Worm (Caenorhabditis elegans) whole organism, L1 larva: ENCODE measurements around the gene sbsp-1.

ENCODE experiments used
- F16B12.6 ChIP-seq: fragments of 150-350 bp; optimal IDR thresholded peaks from 2 replicates; lab custom pipeline; 2014; ENCODE audit warnings: missing biosample characterization, missing genetic modification characterization
- Y116A8C.19 ChIP-seq: sonication (generic microtip); optimal IDR thresholded peaks from 2 replicates; lab custom pipeline; 2016; ENCODE audit warnings: missing compliant biosample characterization, missing genetic modification characterization, borderline replicate concordance
- alr-1 ChIP-seq: fragments of 200-800 bp; sonication (Bioruptor generic); optimal IDR thresholded peaks from 2 replicates; lab custom pipeline; 2018; ENCODE audit warnings: borderline replicate concordance, mild to moderate bottlenecking, missing genetic modification characterization, missing compliant biosample characterization
- aly-2 ChIP-seq: fragments of 150-350 bp; optimal IDR thresholded peaks from 2 replicates; lab custom pipeline; 2014; ENCODE audit warnings: missing biosample characterization, missing genetic modification characterization
- ama-1 ChIP-seq: fragments of 150-350 bp; optimal IDR thresholded peaks from 2 replicates; lab custom pipeline; 2014
- ceh-8 ChIP-seq: fragments of 200-800 bp; sonication (Bioruptor generic); optimal IDR thresholded peaks from 2 replicates; lab custom pipeline; 2018; ENCODE audit warnings: mild to moderate bottlenecking, missing genetic modification characterization, moderate library complexity, missing compliant biosample characterization
- ceh-88 ChIP-seq: fragments of 200-800 bp; sonication (Bioruptor generic); IDR thresholded peaks from 2 replicates; pipeline ENCODE4 v1.3.6; 2022; ENCODE audit warnings: missing genetic modification characterization, missing compliant biosample characterization
- ceh-90 ChIP-seq: sonication (generic microtip); optimal IDR thresholded peaks from 2 replicates; lab custom pipeline; 2016; ENCODE audit warnings: missing genetic modification characterization, missing compliant biosample characterization
- ces-1 ChIP-seq: fragments of 150-350 bp; optimal IDR thresholded peaks from 2 replicates; lab custom pipeline; 2014; ENCODE audit warnings: missing biosample characterization, missing genetic modification reagents, missing genetic modification characterization
- dsc-1 ChIP-seq: sonication (generic microtip); optimal IDR thresholded peaks from 2 replicates; lab custom pipeline; 2016; ENCODE audit warnings: mild to moderate bottlenecking, missing genetic modification characterization, missing compliant biosample characterization
- efl-1 ChIP-seq, 4 experiments: fragments of 150-350 bp; optimal IDR thresholded peaks in 3 of 4; peaks in 1 of 4; 1 replicate in 1 of 4; 2 replicates in 3 of 4; lab custom pipeline; 2014; ENCODE audit warnings: missing biosample characterization in 2 of 4, missing genetic modification characterization in 2 of 4, missing genetic modification reagents in 2 of 4
- egl-13 ChIP-seq: sonication (generic microtip); optimal IDR thresholded peaks from 2 replicates; lab custom pipeline; 2016; ENCODE audit warnings: missing genotype, missing genetic modification reagents, missing genetic modification characterization, missing compliant biosample characterization
- egl-27 ChIP-seq, 2 experiments: fragments of 150-350 bp in 1 of 2; sonication (generic microtip); optimal IDR thresholded peaks; 3 replicates each; lab custom pipeline; 2017 to 2018; ENCODE audit warnings: missing biosample characterization in 2 of 2, missing genetic modification characterization in 2 of 2, missing genetic modification reagents in 2 of 2
- elt-3 ChIP-seq, 6 experiments: fragments of 150-350 bp in 1 of 6; sonication (generic microtip); optimal IDR thresholded peaks; 2 replicates each; lab custom pipeline; 2017 to 2018; ENCODE audit warnings: missing biosample characterization in 6 of 6, missing genetic modification characterization in 6 of 6, inconsistent platforms in 1 of 6
- ets-5 ChIP-seq: fragments of 200-800 bp; sonication (Bioruptor generic); IDR thresholded peaks from 2 replicates; pipeline ENCODE4 v1.3.6; 2022; ENCODE audit warnings: missing genetic modification characterization, missing compliant biosample characterization
- fkh-4 ChIP-seq: sonication (generic microtip); optimal IDR thresholded peaks from 2 replicates; lab custom pipeline; 2016; ENCODE audit warnings: missing compliant biosample characterization, missing genetic modification characterization, borderline replicate concordance
- fos-1 ChIP-seq: fragments of 150-350 bp; optimal IDR thresholded peaks from 2 replicates; lab custom pipeline; 2014; ENCODE audit warnings: missing biosample characterization, missing genetic modification characterization
- grh-1 ChIP-seq: fragments of 200-800 bp; sonication (Bioruptor generic); IDR thresholded peaks from 2 replicates; pipeline ENCODE4 v1.3.6; 2022; ENCODE audit warnings: missing genetic modification reagents, missing genetic modification characterization, missing compliant biosample characterization
- hlh-17 ChIP-seq: fragments of 200-800 bp; sonication (Bioruptor generic); optimal IDR thresholded peaks from 2 replicates; lab custom pipeline; 2018; ENCODE audit warnings: missing genetic modification characterization, mild to moderate bottlenecking, missing compliant biosample characterization, moderate library complexity, borderline replicate concordance
- hlh-4 ChIP-seq: sonication (generic microtip); optimal IDR thresholded peaks from 2 replicates; lab custom pipeline; 2016; ENCODE audit warnings: mild to moderate bottlenecking, missing genetic modification characterization, missing compliant biosample characterization
- hpl-2 ChIP-seq: fragments of 150-350 bp; optimal IDR thresholded peaks from 2 replicates; lab custom pipeline; 2014; ENCODE audit warnings: missing biosample characterization, missing genetic modification reagents, missing genetic modification characterization
- irx-1 ChIP-seq: sonication (generic microtip); optimal IDR thresholded peaks from 2 replicates; lab custom pipeline; 2016; ENCODE audit warnings: missing genetic modification characterization, missing compliant biosample characterization
- isw-1 ChIP-seq: fragments of 200-800 bp; sonication (Bioruptor generic); IDR thresholded peaks from 2 replicates; pipeline ENCODE4 v1.3.6; 2022; ENCODE audit warnings: missing genetic modification characterization, missing compliant biosample characterization
- lin-13 ChIP-seq: fragments of 150-350 bp; optimal IDR thresholded peaks from 2 replicates; lab custom pipeline; 2014; ENCODE audit warnings: missing biosample characterization, missing genetic modification reagents, missing genetic modification characterization
- lin-14 ChIP-seq: fragments of 200-800 bp; sonication (Bioruptor generic); optimal IDR thresholded peaks from 2 replicates; lab custom pipeline; 2018; ENCODE audit warnings: mild to moderate bottlenecking, missing genetic modification characterization, moderate library complexity, missing compliant biosample characterization
- lin-15B ChIP-seq: fragments of 150-350 bp; sonication (generic microtip); optimal IDR thresholded peaks from 3 replicates; lab custom pipeline; 2014; ENCODE audit warnings: missing biosample characterization, missing genetic modification characterization
- lin-35 ChIP-seq, 2 experiments: fragments of 150-350 bp; optimal IDR thresholded peaks; 2 replicates each; lab custom pipeline; 2014; ENCODE audit warnings: missing biosample characterization in 2 of 2, missing genetic modification characterization in 2 of 2, missing genetic modification reagents in 2 of 2
- lin-39 ChIP-seq: fragments of 150-350 bp; optimal IDR thresholded peaks from 2 replicates; lab custom pipeline; 2014; ENCODE audit warnings: missing biosample characterization, missing genetic modification reagents, missing genetic modification characterization
- lir-3 ChIP-seq: sonication (generic microtip); optimal IDR thresholded peaks from 2 replicates; lab custom pipeline; 2016; ENCODE audit warnings: mild to moderate bottlenecking, missing genetic modification characterization, moderate library complexity, missing compliant biosample characterization; ENCODE audit not compliant: poor library complexity
- mab-9 ChIP-seq: fragments of 200-800 bp; sonication (Bioruptor generic); IDR thresholded peaks from 2 replicates; pipeline ENCODE4 v1.3.6; 2022; ENCODE audit warnings: missing genetic modification reagents, missing genetic modification characterization, missing compliant biosample characterization
- mdl-1 ChIP-seq, 2 experiments: fragments of 150-350 bp; optimal IDR thresholded peaks; 2 replicates each; lab custom pipeline; 2014 to 2017; ENCODE audit warnings: missing biosample characterization in 2 of 2, missing genetic modification characterization in 2 of 2, inconsistent platforms in 1 of 2
- nhr-19 ChIP-seq: fragments of 200-800 bp; sonication (Bioruptor generic); conservative IDR thresholded peaks from 2 replicates; pipeline ENCODE4 v1.3.6; 2022; ENCODE audit warnings: missing genetic modification characterization, missing compliant biosample characterization
- nhr-20 ChIP-seq: sonication (generic microtip); optimal IDR thresholded peaks from 2 replicates; lab custom pipeline; 2016; ENCODE audit warnings: mild to moderate bottlenecking, missing genetic modification characterization, missing compliant biosample characterization
- nhr-237 ChIP-seq: fragments of 150-350 bp; optimal IDR thresholded peaks from 2 replicates; lab custom pipeline; 2014; ENCODE audit warnings: missing biosample characterization, missing genetic modification characterization
- nhr-76 ChIP-seq: sonication (generic microtip); optimal IDR thresholded peaks from 2 replicates; lab custom pipeline; 2017; ENCODE audit warnings: missing biosample characterization, missing genetic modification characterization
- nhr-85 ChIP-seq: sonication (generic microtip); peaks from one replicate; lab custom pipeline; 2016; ENCODE audit warnings: missing genetic modification characterization, inconsistent platforms, missing compliant biosample characterization
- pag-3 ChIP-seq: sonication (generic microtip); optimal IDR thresholded peaks from 2 replicates; lab custom pipeline; 2017; ENCODE audit warnings: missing genetic modification characterization, mild to moderate bottlenecking, missing compliant biosample characterization, antibody characterized with exemption, borderline replicate concordance; ENCODE audit not compliant: insufficient read depth
- rnt-1 ChIP-seq: sonication (generic microtip); optimal IDR thresholded peaks from 2 replicates; lab custom pipeline; 2016; ENCODE audit warnings: mild to moderate bottlenecking, missing genetic modification characterization, moderate library complexity, missing compliant biosample characterization
- snpc-4 ChIP-seq: fragments of 150-350 bp; optimal IDR thresholded peaks from 2 replicates; lab custom pipeline; 2014; ENCODE audit warnings: missing biosample characterization, missing genetic modification characterization
- snu-23 ChIP-seq: sonication (generic microtip); optimal IDR thresholded peaks from 2 replicates; lab custom pipeline; 2016; ENCODE audit warnings: missing genetic modification characterization, missing compliant biosample characterization
- sox-4 ChIP-seq: sonication (generic microtip); optimal IDR thresholded peaks from 2 replicates; lab custom pipeline; 2016; ENCODE audit warnings: missing genetic modification characterization, missing compliant biosample characterization
- sup-37 ChIP-seq: fragments of 200-800 bp; sonication (Bioruptor generic); optimal IDR thresholded peaks from 2 replicates; lab custom pipeline; 2018; ENCODE audit warnings: mild to moderate bottlenecking, missing genetic modification characterization, missing compliant biosample characterization
- tbx-2 ChIP-seq: sonication (generic microtip); optimal IDR thresholded peaks from 2 replicates; lab custom pipeline; 2016; ENCODE audit warnings: missing genetic modification characterization, missing compliant biosample characterization
- unc-130 ChIP-seq: fragments of 150-350 bp; optimal IDR thresholded peaks from 2 replicates; lab custom pipeline; 2017; ENCODE audit warnings: missing biosample characterization, missing genetic modification characterization, inconsistent platforms
- unc-86 ChIP-seq: sonication (generic microtip); optimal IDR thresholded peaks from 2 replicates; lab custom pipeline; 2016; ENCODE audit warnings: missing genetic modification characterization, missing compliant biosample characterization
- unc-98 ChIP-seq: fragments of 200-800 bp; sonication (Bioruptor generic); IDR thresholded peaks from 2 replicates; pipeline ENCODE4 v1.3.6; 2022; ENCODE audit warnings: missing genetic modification characterization, missing compliant biosample characterization
- vab-15 ChIP-seq: sonication (generic microtip); optimal IDR thresholded peaks from 2 replicates; lab custom pipeline; 2017; ENCODE audit warnings: missing genotype, mild to moderate bottlenecking, missing genetic modification characterization, missing compliant biosample characterization
- xbp-1 ChIP-seq: sonication (generic microtip); optimal IDR thresholded peaks from 2 replicates; lab custom pipeline; 2016; ENCODE audit warnings: missing genetic modification characterization, missing compliant biosample characterization
- zip-4 ChIP-seq: fragments of 200-800 bp; sonication (Bioruptor generic); optimal IDR thresholded peaks from 2 replicates; lab custom pipeline; 2018; ENCODE audit warnings: mild to moderate bottlenecking, missing genetic modification characterization, moderate library complexity, missing compliant biosample characterization

sbsp-1 gene

DNA sequence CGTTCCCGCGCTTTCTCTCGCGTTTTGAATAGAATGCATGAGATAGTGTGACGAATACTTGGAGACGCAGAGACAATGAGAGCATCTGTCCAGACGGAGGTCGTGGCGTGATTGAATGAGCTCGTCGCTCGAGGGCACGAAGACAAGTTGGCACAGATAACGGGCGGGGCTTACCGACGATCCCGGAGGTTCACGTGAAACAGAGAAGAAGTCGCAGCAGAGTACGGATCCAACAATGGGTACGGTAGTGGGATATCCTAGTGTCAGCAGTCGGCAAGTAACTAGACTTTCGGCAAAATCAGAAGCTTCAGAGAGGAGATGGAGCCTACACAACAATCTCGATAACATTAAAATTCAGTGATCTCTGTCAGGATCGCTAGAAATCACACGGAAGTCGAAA lies 13.0 kb upstream of the sbsp-1 start (continued):
- TF ChIP-seq ces-1 (no peak), rnt-1 (tag; lab: Kevin White, UChicago) (peak; percentile 83), lin-15B (no peak), F16B12.6 (tag; lab: Kevin White, UChicago) (no peak), grh-1 (GFP tag; lab: Robert Waterston, UW) (no peak), snu-23 (GFP tag; lab: Kevin White, UChicago) (peak; percentile 64), mab-9 (GFP tag; lab: Robert Waterston, UW) (no peak), hpl-2 (GFP tag; lab: Kevin White, UChicago) (no peak), unc-98 (peak; percentile 28; the same call in 1 of the 2 replicates), unc-130 (tag; lab: Kevin White, UChicago) (peak; percentile 79), nhr-85 (tag; lab: Kevin White, UChicago) (no peak), elt-3 (tag; optimal IDR thresholded peaks at IDR 0.05; lab: Kevin White, UChicago) (no peak), alr-1 (tag; lab: Kevin White, UChicago) (no peak), nhr-20 (tag; lab: Kevin White, UChicago) (peak; percentile 74), nhr-19 (GFP tag; lab: Robert Waterston, UW) (peak; percentile 74), nhr-237 (tag; lab: Kevin White, UChicago) (no peak), lin-14 (peak; percentile 78), sup-37 (GFP tag; lab: Kevin White, UChicago) (peak; percentile 62), zip-4 (GFP tag; lab: Kevin White, UChicago) (no peak), hlh-4 (tag; lab: Kevin White, UChicago) (no peak), sox-4 (no peak), egl-27 (tag; optimal IDR thresholded peaks at IDR 0.05; lab: Kevin White, UChicago) (no peak), lir-3 (no peak), hlh-17 (GFP tag; lab: Kevin White, UChicago) (no peak), ceh-90 (no peak), lin-39 (tag; lab: Kevin White, UChicago) (no peak), snpc-4 (tag; lab: Kevin White, UChicago) (no peak), tbx-2 (peak; percentile 40), fos-1 (no peak), lin-13 (no peak)
- TF ChIP-seq, all 84 proteins: peak for 24

ce11 chrIII:10820592-10821242 lies 12.0 kb upstream of the sbsp-1 start:
- TF ChIP-seq hlh-4 (tag; lab: Kevin White, UChicago): no peak
- TF ChIP-seq fkh-4 (tag; lab: Kevin White, UChicago): no peak
- no peak for TF ChIP-seq Y116A8C.19 (tag; lab: Kevin White, UChicago)
- TF ChIP-seq isw-1 (GFP tag; lab: Robert Waterston, UW): no peak
- TF ChIP-seq mdl-1 (tag; optimal IDR thresholded peaks at IDR 0.05; lab: Kevin White, UChicago): peak in 1 of 2 experiments; percentile 20
- peak; percentile 67 for TF ChIP-seq nhr-85 (tag; lab: Kevin White, UChicago)
- no peak for TF ChIP-seq F16B12.6 (tag; lab: Kevin White, UChicago)
- TF ChIP-seq nhr-76 (tag; lab: Kevin White, UChicago): no peak
- TF ChIP-seq vab-15 (tag; lab: Kevin White, UChicago): no peak
- no peak for TF ChIP-seq grh-1 (GFP tag; lab: Robert Waterston, UW)
- TF ChIP-seq sup-37 (GFP tag; lab: Kevin White, UChicago): no peak
- no peak for TF ChIP-seq nhr-237 (tag; lab: Kevin White, UChicago)
- no peak for TF ChIP-seq zip-4 (GFP tag; lab: Kevin White, UChicago)
- no peak for TF ChIP-seq ets-5 (GFP tag; lab: Robert Waterston, UW)
- no peak for TF ChIP-seq xbp-1
- no peak for TF ChIP-seq dsc-1 (tag; lab: Kevin White, UChicago)
- no peak for TF ChIP-seq pag-3 (tag; lab: Kevin White, UChicago)
- peak; percentile 30 for TF ChIP-seq ama-1 (lab: Kevin White, UChicago)
- no peak for TF ChIP-seq irx-1 (tag; lab: Kevin White, UChicago)
- TF ChIP-seq nhr-19 (GFP tag; lab: Robert Waterston, UW): no peak
- no peak for TF ChIP-seq unc-86 (tag; lab: Kevin White, UChicago)
- TF ChIP-seq ceh-8 (GFP tag; lab: Kevin White, UChicago): no peak
- TF ChIP-seq efl-1 (optimal IDR thresholded peaks at IDR 0.05; lab: Kevin White, UChicago): no peak
- TF ChIP-seq efl-1 (GFP tag; optimal IDR thresholded peaks at IDR 0.05 in 1 of 2; lab: Kevin White, UChicago): peak in 1 of 2 experiments; percentile 2
- no peak for TF ChIP-seq aly-2 (tag; lab: Kevin White, UChicago)
- TF ChIP-seq ceh-88: no peak
- TF ChIP-seq nhr-20 (tag; lab: Kevin White, UChicago): peak; percentile 27
- TF ChIP-seq egl-13: no peak
- no peak for TF ChIP-seq ceh-90
- no peak for TF ChIP-seq unc-130 (tag; lab: Kevin White, UChicago)
- peak; percentile 12 for TF ChIP-seq lin-14
- peak in 1 of 2 experiments; percentile 58 for TF ChIP-seq lin-35 (GFP tag; optimal IDR thresholded peaks at IDR 0.05; lab: Kevin White, UChicago)
